Worm (Caenorhabditis elegans) whole organism, mixed stage, embryonic: ENCODE measurements around the gene R04B5.7.

Source experiments
- blmp-1 ChIP-seq: fragments of 150-350 bp; optimal IDR thresholded peaks from 2 replicates; lab custom pipeline; 2014; ENCODE audit warnings: missing biosample characterization, missing genetic modification characterization
- ces-1 ChIP-seq: fragments of 150-350 bp; optimal IDR thresholded peaks from 2 replicates; lab custom pipeline; 2014; ENCODE audit warnings: missing biosample characterization, missing genetic modification reagents, missing genetic modification characterization
- flh-1 ChIP-seq: fragments of 200-800 bp; sonication (Bioruptor generic); optimal IDR thresholded peaks from 2 replicates; lab custom pipeline; 2018; ENCODE audit warnings: mild to moderate bottlenecking, missing genetic modification characterization, moderate library complexity, missing compliant biosample characterization
- nhr-76 ChIP-seq: sonication (generic microtip); optimal IDR thresholded peaks from 2 replicates; lab custom pipeline; 2017; ENCODE audit warnings: missing biosample characterization, missing genetic modification characterization
- unc-62 ChIP-seq: fragments of 150-350 bp; optimal IDR thresholded peaks from 2 replicates; lab custom pipeline; 2014; ENCODE audit warnings: missing biosample characterization, missing genetic modification reagents, missing genetic modification characterization
- ztf-11 ChIP-seq: fragments of 150-350 bp; optimal IDR thresholded peaks from 2 replicates; lab custom pipeline; 2014; ENCODE audit warnings: missing biosample characterization, missing genetic modification characterization

DNA sequence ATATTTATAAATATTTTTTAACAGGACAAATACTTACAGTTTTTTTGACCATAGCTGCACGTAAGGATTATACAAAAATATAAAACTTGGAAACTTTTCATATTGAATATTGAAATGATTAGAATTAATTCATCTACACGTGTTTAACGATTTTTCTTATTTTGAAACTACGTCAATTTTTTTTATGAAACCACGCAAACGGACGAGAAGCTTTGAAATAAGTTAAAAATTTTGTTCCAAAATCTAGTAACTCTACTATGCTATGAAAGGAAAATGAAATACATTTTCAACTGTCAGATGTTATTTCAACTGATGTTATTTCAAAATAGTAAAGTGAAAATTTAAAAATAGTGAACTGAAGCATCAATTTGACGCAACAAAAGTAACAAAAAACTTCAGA lies 16.6 kb downstream of the R04B5.7 start, which contains the start of gene F57A8.6:
- no peak for TF ChIP-seq unc-62
- no peak for TF ChIP-seq blmp-1 (tag; lab: Kevin White, UChicago)
- no peak for TF ChIP-seq flh-1 (GFP tag; lab: Kevin White, UChicago)
- no peak for TF ChIP-seq ces-1 (GFP tag; lab: Kevin White, UChicago)
- no peak for TF ChIP-seq nhr-76
- TF ChIP-seq ztf-11 (tag; lab: Kevin White, UChicago) = no peak
